Fruit fly (Drosophila melanogaster): Measurements from ENCODE around the gene tx.

dm6 chr3R:26409780-26410179 lies 30.8 kb upstream of the tx start:
- TF ChIP-seq CG14711 (tag; optimal IDR thresholded peaks at IDR 0.05) (no peak), tj (GFP tag; optimal IDR thresholded peaks at IDR 0.05) (no peak), Clk (GFP tag; optimal IDR thresholded peaks at IDR 0.05) (no peak), Crg-1 (GFP tag; optimal IDR thresholded peaks at IDR 0.05) (no peak)

Measured in whole organism, adult.